ENCODE assay signal across 1 fruit fly cellular context in genomic region chr3R:10087206-10087927, dm6.
TF ChIP-seq lines count a peak whose summit lies in the region.

No protein-coding gene starts in this region.

TF ChIP-seq in whole organism, embryonic, 481 proteins besides CTCF, POLR2A, EP300 and RAD21 (continued from another document and continues in another):
- TF ChIP-seq nerfin-1 (tag; optimal IDR thresholded peaks at IDR 0.05; lab: Kevin White, UChicago) = no peak
- peak; percentile 59 to 78 for TF ChIP-seq bsh (GFP tag; optimal IDR thresholded peaks at IDR 0.05; lab: Kevin White, UChicago)
- peak; percentile 51 for TF ChIP-seq CG3847 (GFP tag; IDR thresholded peaks at IDR 0.05; lab: Robert Waterston, UW)
- peak; percentile 63 for TF ChIP-seq Bdp1 (GFP tag; optimal IDR thresholded peaks at IDR 0.05; lab: Kevin White, UChicago)
- no peak for TF ChIP-seq br (optimal IDR thresholded peaks at IDR 0.05; lab: Kevin White, UChicago)
- TF ChIP-seq Abd-B (GFP tag; optimal IDR thresholded peaks at IDR 0.05; lab: Kevin White, UChicago) = peak; percentile 61
- peak; percentile 56 for TF ChIP-seq Mad (GFP tag; optimal IDR thresholded peaks at IDR 0.05; lab: Kevin White, UChicago)
- TF ChIP-seq tup (GFP tag; optimal IDR thresholded peaks at IDR 0.05; lab: Kevin White, UChicago) = no peak
- TF ChIP-seq zen (tag; optimal IDR thresholded peaks at IDR 0.05; lab: Kevin White, UChicago) = no peak
- no peak for TF ChIP-seq Stat92E (GFP tag; optimal IDR thresholded peaks at IDR 0.05; lab: Kevin White, UChicago)
- no peak for TF ChIP-seq prd (optimal IDR thresholded peaks at IDR 0.05; lab: Kevin White, UChicago)
- TF ChIP-seq prd (GFP tag; IDR thresholded peaks at IDR 0.05; lab: Robert Waterston, UW) = peak; percentile 82
- TF ChIP-seq Ravus (GFP tag; IDR thresholded peaks at IDR 0.05; lab: Robert Waterston, UW) = peak; percentile 4; the same call in 1 of the 2 replicates
- TF ChIP-seq sisA (GFP tag; IDR thresholded peaks at IDR 0.05; lab: Robert Waterston, UW) = peak; percentile 76
- TF ChIP-seq ATbp (GFP tag; optimal IDR thresholded peaks at IDR 0.05; lab: Kevin White, UChicago) = peak; percentile 60
- TF ChIP-seq CG12155 (GFP tag; optimal IDR thresholded peaks at IDR 0.05; lab: Kevin White, UChicago) = peak; percentile 61
- TF ChIP-seq chif (GFP tag; optimal IDR thresholded peaks at IDR 0.05; lab: Kevin White, UChicago) = peak; percentile 60 to 77
- peak; percentile 54; the same call in 1 of the 2 replicates for TF ChIP-seq Nf-YA (GFP tag; IDR thresholded peaks at IDR 0.05; lab: Robert Waterston, UW)
- TF ChIP-seq ci (GFP tag; IDR thresholded peaks at IDR 0.05; lab: Robert Waterston, UW) = peak; percentile 62; the same call in 2 of the 3 replicates
- no peak for TF ChIP-seq insv (GFP tag; optimal IDR thresholded peaks at IDR 0.05; lab: Kevin White, UChicago)
- TF ChIP-seq CG10654 (GFP tag; optimal IDR thresholded peaks at IDR 0.05; lab: Kevin White, UChicago) = peak; percentile 62
- 0 out of 3 replicates have a peak, but pooled peaks have one; percentile 61 for TF ChIP-seq so (GFP tag; IDR thresholded peaks at IDR 0.05; lab: Robert Waterston, UW)
- TF ChIP-seq ap (GFP tag; IDR thresholded peaks at IDR 0.05; lab: Robert Waterston, UW) = peak; percentile 52; the same call in 1 of the 2 replicates
- TF ChIP-seq Atf6 (GFP tag; IDR thresholded peaks at IDR 0.05; lab: Robert Waterston, UW) = peak; percentile 49
- peak; percentile 50 for TF ChIP-seq Max (GFP tag; optimal IDR thresholded peaks at IDR 0.05; lab: Kevin White, UChicago)
- peak; percentile 69 for TF ChIP-seq corto (GFP tag; optimal IDR thresholded peaks at IDR 0.05; lab: Kevin White, UChicago)
- peak; percentile 73 for TF ChIP-seq CG2678 (tag; optimal IDR thresholded peaks at IDR 0.05; lab: Kevin White, UChicago)
- peak; percentile 28; the same call in 1 of the 2 replicates for TF ChIP-seq CG4404 (GFP tag; IDR thresholded peaks at IDR 0.05; lab: Robert Waterston, UW)
- peak; percentile 15 for TF ChIP-seq NC2α (GFP tag; optimal IDR thresholded peaks at IDR 0.05; lab: Kevin White, UChicago)
- TF ChIP-seq CG17912 (GFP tag; optimal IDR thresholded peaks at IDR 0.05; lab: Kevin White, UChicago) = no peak
- peak; percentile 62 for TF ChIP-seq kni (GFP tag; optimal IDR thresholded peaks at IDR 0.05; lab: Kevin White, UChicago)
- no peak for TF ChIP-seq CG7928 (GFP tag; optimal IDR thresholded peaks at IDR 0.05; lab: Kevin White, UChicago)
- no peak for TF ChIP-seq CG42726 (GFP tag; IDR thresholded peaks at IDR 0.05; lab: Robert Waterston, UW; ENCODE audit: partially characterized antibody)
- TF ChIP-seq cato (GFP tag; optimal IDR thresholded peaks at IDR 0.05; lab: Kevin White, UChicago; ENCODE audit: borderline replicate concordance) = peak; percentile 40
- TF ChIP-seq ro (GFP tag; IDR thresholded peaks at IDR 0.05; lab: Robert Waterston, UW) = no peak
- peak; percentile 67 for TF ChIP-seq CHES-1-like (GFP tag; optimal IDR thresholded peaks at IDR 0.05; lab: Kevin White, UChicago)
- no peak for TF ChIP-seq CG13296 (GFP tag; optimal IDR thresholded peaks at IDR 0.05; lab: Kevin White, UChicago)
- no peak for TF ChIP-seq CG8290 (GFP tag; optimal IDR thresholded peaks at IDR 0.05; lab: Kevin White, UChicago)
- TF ChIP-seq CG8290 (tag; optimal IDR thresholded peaks at IDR 0.05; lab: Kevin White, UChicago) = peak in 1 of 2 experiments; percentile 46
- peak; percentile 70 for TF ChIP-seq CG9727 (GFP tag; optimal IDR thresholded peaks at IDR 0.05; lab: Kevin White, UChicago)
- TF ChIP-seq HLH4C (GFP tag; IDR thresholded peaks at IDR 0.05; lab: Robert Waterston, UW; ENCODE audit: partially characterized antibody) = no peak
- TF ChIP-seq dm (GFP tag; optimal IDR thresholded peaks at IDR 0.05; lab: Kevin White, UChicago) = peak; percentile 32
- TF ChIP-seq CG10979 (tag; optimal IDR thresholded peaks at IDR 0.05; lab: Kevin White, UChicago) = peak; percentile 48
- TF ChIP-seq YL-1 (GFP tag; optimal IDR thresholded peaks at IDR 0.05; lab: Kevin White, UChicago) = no peak
- peak; percentile 47 for TF ChIP-seq Dad (GFP tag; optimal IDR thresholded peaks at IDR 0.05; lab: Kevin White, UChicago)
- TF ChIP-seq ab (GFP tag; optimal IDR thresholded peaks at IDR 0.05; lab: Kevin White, UChicago) = peak; percentile 59
- peak; percentile 99 for TF ChIP-seq ftz-f1 (GFP tag; optimal IDR thresholded peaks at IDR 0.05; lab: Kevin White, UChicago)
- TF ChIP-seq CG6654 (GFP tag; optimal IDR thresholded peaks at IDR 0.05; lab: Kevin White, UChicago) = peak; percentile 6
- peak; percentile 34 for TF ChIP-seq CG12769 (tag; optimal IDR thresholded peaks at IDR 0.05; lab: Kevin White, UChicago)
- no peak for TF ChIP-seq Elba2 (GFP tag; optimal IDR thresholded peaks at IDR 0.05; lab: Kevin White, UChicago)
- TF ChIP-seq chn (GFP tag; optimal IDR thresholded peaks at IDR 0.05; lab: Kevin White, UChicago) = peak; percentile 52
- TF ChIP-seq pum (GFP tag; optimal IDR thresholded peaks at IDR 0.05; lab: Kevin White, UChicago) = peak; percentile 41
- TF ChIP-seq CG17186 (GFP tag; optimal IDR thresholded peaks at IDR 0.05; lab: Kevin White, UChicago) = no peak
- peak; percentile 29 for TF ChIP-seq CG1233 (GFP tag; optimal IDR thresholded peaks at IDR 0.05; lab: Kevin White, UChicago)
- TF ChIP-seq CG12219 (GFP tag; optimal IDR thresholded peaks at IDR 0.05; lab: Kevin White, UChicago) = peak; percentile 17
- TF ChIP-seq CG14441 (GFP tag; IDR thresholded peaks at IDR 0.05; lab: Robert Waterston, UW) = peak; percentile 80
- TF ChIP-seq wor (GFP tag; IDR thresholded peaks at IDR 0.05; lab: Robert Waterston, UW) = 0 out of 2 replicates have a peak, but pooled peaks have one; percentile 25
- TF ChIP-seq fu2 (GFP tag; optimal IDR thresholded peaks at IDR 0.05; lab: Kevin White, UChicago) = peak; percentile 59
- TF ChIP-seq HLH54F (GFP tag; optimal IDR thresholded peaks at IDR 0.05; lab: Kevin White, UChicago) = peak; percentile 65
- TF ChIP-seq caup (GFP tag; optimal IDR thresholded peaks at IDR 0.05; lab: Kevin White, UChicago; ENCODE audit: severe bottlenecking) = peak; percentile 41
- peak in 1 of 2 experiments; percentile 52 for TF ChIP-seq Hr78 (GFP tag; optimal IDR thresholded peaks at IDR 0.05; lab: Kevin White, UChicago)
- no peak for TF ChIP-seq stwl (tag; optimal IDR thresholded peaks at IDR 0.05; lab: Kevin White, UChicago)
- no peak for TF ChIP-seq Kr (GFP tag; optimal IDR thresholded peaks at IDR 0.05; lab: Kevin White, UChicago)
- peak; percentile 94 for TF ChIP-seq CG10321 (GFP tag; IDR thresholded peaks at IDR 0.05; lab: Robert Waterston, UW)
- peak; percentile 26 for TF ChIP-seq ewg (GFP tag; optimal IDR thresholded peaks at IDR 0.05; lab: Kevin White, UChicago)
- peak; percentile 10 for TF ChIP-seq CG10462 (GFP tag; optimal IDR thresholded peaks at IDR 0.05; lab: Kevin White, UChicago)
- TF ChIP-seq Antp (GFP tag; optimal IDR thresholded peaks at IDR 0.05; lab: Kevin White, UChicago) = peak; percentile 78
- peak; percentile 40; the same call in 1 of the 2 replicates for TF ChIP-seq ara (GFP tag; IDR thresholded peaks at IDR 0.05; lab: Robert Waterston, UW)
- TF ChIP-seq Lim3 (GFP tag; IDR thresholded peaks at IDR 0.05; lab: Robert Waterston, UW) = 0 out of 2 replicates have a peak, but pooled peaks have one; percentile 23
- TF ChIP-seq gro (GFP tag; optimal IDR thresholded peaks at IDR 0.05; lab: Kevin White, UChicago) = peak; percentile 80
- no peak for TF ChIP-seq CG18476 (GFP tag; optimal IDR thresholded peaks at IDR 0.05; lab: Kevin White, UChicago)
- TF ChIP-seq CG32767 (GFP tag; IDR thresholded peaks at IDR 0.05; lab: Robert Waterston, UW) = no peak; the same call in 1 of the 2 replicates
- no peak for TF ChIP-seq fd102C (GFP tag; optimal IDR thresholded peaks at IDR 0.05; lab: Kevin White, UChicago)
- TF ChIP-seq CG1792 (GFP tag; optimal IDR thresholded peaks at IDR 0.05; lab: Kevin White, UChicago) = peak; percentile 48
- peak; percentile 83 for TF ChIP-seq ind (GFP tag; optimal IDR thresholded peaks at IDR 0.05; lab: Kevin White, UChicago)
- 0 out of 2 replicates have a peak, but pooled peaks have one; percentile 33 for TF ChIP-seq CG6272 (GFP tag; IDR thresholded peaks at IDR 0.05; lab: Robert Waterston, UW)
- TF ChIP-seq CG11560 (tag; IDR thresholded peaks at IDR 0.05; lab: Robert Waterston, UW) = 0 out of 3 replicates have a peak, but pooled peaks have one; percentile 34
- peak; percentile 82 for TF ChIP-seq Adf1 (GFP tag; IDR thresholded peaks at IDR 0.05; lab: Robert Waterston, UW)
- TF ChIP-seq zf30C (GFP tag; optimal IDR thresholded peaks at IDR 0.05; lab: Kevin White, UChicago) = no peak
- TF ChIP-seq ttk (GFP tag; IDR thresholded peaks at IDR 0.05; lab: Robert Waterston, UW) = peak; percentile 62
- peak; percentile 78 for TF ChIP-seq Dip3 (GFP tag; optimal IDR thresholded peaks at IDR 0.05; lab: Kevin White, UChicago)
- peak; percentile 85 for TF ChIP-seq CG2120 (GFP tag; optimal IDR thresholded peaks at IDR 0.05; lab: Kevin White, UChicago)
- TF ChIP-seq Nf-YB (GFP tag; optimal IDR thresholded peaks at IDR 0.05; lab: Kevin White, UChicago) = peak; percentile 11
- peak; percentile 41 for TF ChIP-seq p53 (GFP tag; optimal IDR thresholded peaks at IDR 0.05; lab: Kevin White, UChicago)
- peak; percentile 19 for TF ChIP-seq Ets97D (GFP tag; optimal IDR thresholded peaks at IDR 0.05; lab: Kevin White, UChicago)
- TF ChIP-seq CG1603 (tag; optimal IDR thresholded peaks at IDR 0.05; lab: Kevin White, UChicago) = peak; percentile 61
- TF ChIP-seq Ssrp (tag; optimal IDR thresholded peaks at IDR 0.05; lab: Kevin White, UChicago) = peak; percentile 44
- TF ChIP-seq CG11085 (GFP tag; IDR thresholded peaks at IDR 0.05; lab: Robert Waterston, UW) = no peak; the same call in 1 of the 2 replicates
- no peak for TF ChIP-seq crp (GFP tag; optimal IDR thresholded peaks at IDR 0.05; lab: Kevin White, UChicago)
- TF ChIP-seq Hey (tag; optimal IDR thresholded peaks at IDR 0.05; lab: Kevin White, UChicago) = no peak
- peak; percentile 50 for TF ChIP-seq ERR (GFP tag; optimal IDR thresholded peaks at IDR 0.05; lab: Kevin White, UChicago)
- peak; percentile 28 for TF ChIP-seq CG9817 (tag; optimal IDR thresholded peaks at IDR 0.05; lab: Kevin White, UChicago)
- no peak for TF ChIP-seq kah (GFP tag; optimal IDR thresholded peaks at IDR 0.05; lab: Kevin White, UChicago)
- TF ChIP-seq Blimp-1 (GFP tag; optimal IDR thresholded peaks at IDR 0.05; lab: Kevin White, UChicago) = peak; percentile 11
- TF ChIP-seq Hsf (GFP tag; optimal IDR thresholded peaks at IDR 0.05; lab: Kevin White, UChicago) = peak; percentile 75
- peak; percentile 62 for TF ChIP-seq grau (tag; optimal IDR thresholded peaks at IDR 0.05; lab: Kevin White, UChicago)
- peak; percentile 49 for TF ChIP-seq CG13775 (GFP tag; optimal IDR thresholded peaks at IDR 0.05; lab: Kevin White, UChicago)
- TF ChIP-seq gsb (GFP tag; IDR thresholded peaks at IDR 0.05; lab: Robert Waterston, UW) = peak; percentile 59
- no peak for TF ChIP-seq h (optimal IDR thresholded peaks at IDR 0.05; lab: Kevin White, UChicago)
- TF ChIP-seq mam (GFP tag; optimal IDR thresholded peaks at IDR 0.05; lab: Kevin White, UChicago) = peak; percentile 78
- TF ChIP-seq CG16813 (GFP tag; IDR thresholded peaks at IDR 0.05; lab: Robert Waterston, UW; ENCODE audit: partially characterized antibody) = no peak
- TF ChIP-seq Pdp1 (GFP tag; optimal IDR thresholded peaks at IDR 0.05; lab: Kevin White, UChicago) = peak; percentile 62 to 79
- TF ChIP-seq MESR4 (GFP tag; optimal IDR thresholded peaks at IDR 0.05; lab: Kevin White, UChicago) = no peak
- TF ChIP-seq CG12104 (GFP tag; optimal IDR thresholded peaks at IDR 0.05; lab: Kevin White, UChicago) = no peak
- TF ChIP-seq CG31441 (GFP tag; IDR thresholded peaks at IDR 0.05; lab: Robert Waterston, UW) = peak; percentile 58
- TF ChIP-seq wek (GFP tag; optimal IDR thresholded peaks at IDR 0.05; lab: Kevin White, UChicago) = no peak
- TF ChIP-seq inv (GFP tag; IDR thresholded peaks at IDR 0.05; lab: Robert Waterston, UW; ENCODE audit: partially characterized antibody) = no peak
- TF ChIP-seq CG6765 (GFP tag; optimal IDR thresholded peaks at IDR 0.05; lab: Kevin White, UChicago) = no peak
- peak; percentile 62; the same call in 1 of the 3 replicates for TF ChIP-seq H15 (GFP tag; IDR thresholded peaks at IDR 0.05; lab: Robert Waterston, UW)
- peak; percentile 53; the same call in 1 of the 2 replicates for TF ChIP-seq CG11696 (GFP tag; IDR thresholded peaks at IDR 0.05; lab: Robert Waterston, UW)
- peak; percentile 73 for TF ChIP-seq phol (tag; optimal IDR thresholded peaks at IDR 0.05; lab: Kevin White, UChicago)
- TF ChIP-seq Hr39 (optimal IDR thresholded peaks at IDR 0.05; lab: Kevin White, UChicago) = no peak
- TF ChIP-seq ssp (GFP tag; IDR thresholded peaks at IDR 0.05; lab: Robert Waterston, UW) = peak; percentile 40; the same call in 1 of the 2 replicates
- no peak for TF ChIP-seq CG10959 (GFP tag; IDR thresholded peaks at IDR 0.05; lab: Robert Waterston, UW)
- TF ChIP-seq ranshi (GFP tag; IDR thresholded peaks at IDR 0.05; lab: Robert Waterston, UW) = peak; percentile 70; the same call in 1 of the 2 replicates
- TF ChIP-seq CG4617 (GFP tag; optimal IDR thresholded peaks at IDR 0.05; lab: Kevin White, UChicago; ENCODE audit: borderline replicate concordance) = peak; percentile 9
- TF ChIP-seq CG4360 (GFP tag; IDR thresholded peaks at IDR 0.05; lab: Robert Waterston, UW) = no peak
- no peak for TF ChIP-seq Tbp (GFP tag; optimal IDR thresholded peaks at IDR 0.05; lab: Kevin White, UChicago)
- TF ChIP-seq CG17802 (tag; optimal IDR thresholded peaks at IDR 0.05; lab: Kevin White, UChicago) = no peak
- TF ChIP-seq CG17359 (tag; optimal IDR thresholded peaks at IDR 0.05; lab: Kevin White, UChicago) = peak; percentile 62
- peak; percentile 45 for TF ChIP-seq CG2712 (tag; optimal IDR thresholded peaks at IDR 0.05; lab: Kevin White, UChicago)
- 0 out of 2 replicates have a peak, but pooled peaks have one; percentile 13 for TF ChIP-seq CG43689 (GFP tag; IDR thresholded peaks at IDR 0.05; lab: Robert Waterston, UW)
- TF ChIP-seq CG14667 (GFP tag; IDR thresholded peaks at IDR 0.05; lab: Robert Waterston, UW) = peak; percentile 56
- TF ChIP-seq CG11723 (GFP tag; optimal IDR thresholded peaks at IDR 0.05; lab: Kevin White, UChicago) = peak; percentile 54
- TF ChIP-seq grn (GFP tag; optimal IDR thresholded peaks at IDR 0.05; lab: Kevin White, UChicago) = no peak
- no peak for TF ChIP-seq usp (GFP tag; optimal IDR thresholded peaks at IDR 0.05; lab: Kevin White, UChicago)
- TF ChIP-seq CG4707 (GFP tag; optimal IDR thresholded peaks at IDR 0.05; lab: Kevin White, UChicago) = no peak
- TF ChIP-seq dati (GFP tag; IDR thresholded peaks at IDR 0.05; lab: Robert Waterston, UW) = 0 out of 2 replicates have a peak, but pooled peaks have one; percentile 38
- TF ChIP-seq CG8281 (tag; optimal IDR thresholded peaks at IDR 0.05; lab: Kevin White, UChicago) = no peak
